Fruit fly (Drosophila melanogaster) whole organism, embryonic: ENCODE results near the gene Cfp1.

Experiments used
- Asciz ChIP-seq: fragments of 200-800 bp; sonication (Bioruptor generic); optimal IDR thresholded peaks from 2 replicates; lab custom pipeline; 2017; ENCODE audit warnings: missing biosample characterization, mild to moderate bottlenecking, missing genetic modification characterization, missing genetic modification reagents
- Awh ChIP-seq: fragments of 200-800 bp; sonication (Bioruptor generic); IDR thresholded peaks from 2 replicates; pipeline ENCODE4, ENCODE4 v1.3.6; 2022; ENCODE audit warnings: missing biosample characterization, missing genetic modification characterization
- CG11085 ChIP-seq: fragments of 200-800 bp; sonication (Bioruptor generic); IDR thresholded peaks from 2 replicates; pipeline ENCODE4 v1.3.6; 2022; ENCODE audit warnings: missing biosample characterization, missing genetic modification characterization
- CG12659 ChIP-seq: fragments of 200-800 bp; sonication (Bioruptor generic); optimal IDR thresholded peaks from 3 replicates; lab custom pipeline; 2017; ENCODE audit warnings: mild to moderate bottlenecking, missing biosample characterization, missing genetic modification reagents, missing genetic modification characterization
- CG12744 ChIP-seq: fragments of 200-800 bp; sonication (Bioruptor generic); optimal IDR thresholded peaks from 2 replicates; lab custom pipeline; 2016; ENCODE audit warnings: missing biosample characterization, missing genetic modification characterization
- CG16813 ChIP-seq: fragments of 200-800 bp; sonication (Bioruptor generic); IDR thresholded peaks from 3 replicates; pipeline ENCODE4 v1.3.6; 2022; ENCODE audit warnings: missing biosample characterization, missing genetic modification characterization; ENCODE audit not compliant: partially characterized antibody
- CG17186 ChIP-seq: fragments of 200-800 bp; sonication (Bioruptor generic); optimal IDR thresholded peaks from 3 replicates; lab custom pipeline; 2017; ENCODE audit warnings: missing biosample characterization, missing genetic modification reagents, missing genetic modification characterization
- CG17802 ChIP-seq: fragments of 200-800 bp; sonication (Bioruptor generic); optimal IDR thresholded peaks from 2 replicates; lab custom pipeline; 2018; ENCODE audit warnings: missing biosample characterization, mild to moderate bottlenecking, missing genetic modification characterization, moderate library complexity
- CG2199 ChIP-seq: fragments of 200-800 bp; sonication (Bioruptor generic); IDR thresholded peaks from 3 replicates; pipeline ENCODE4 v1.3.6; 2022; ENCODE audit warnings: missing biosample characterization, missing genetic modification characterization
- CG30403 ChIP-seq: fragments of 200-800 bp; sonication (Bioruptor generic); optimal IDR thresholded peaks from 3 replicates; lab custom pipeline; 2016; ENCODE audit warnings: missing biosample characterization, missing genetic modification characterization
- CG3407 ChIP-seq: fragments of 200-800 bp; sonication (Bioruptor generic); optimal IDR thresholded peaks from 2 replicates; lab custom pipeline; 2018; ENCODE audit warnings: missing biosample characterization, mild to moderate bottlenecking, missing genetic modification characterization
- CG34422 ChIP-seq: fragments of 200-800 bp; sonication (Bioruptor generic); IDR thresholded peaks from 3 replicates; pipeline ENCODE4 v1.3.6; 2022; ENCODE audit warnings: missing biosample characterization, missing genetic modification characterization
- CG7556 ChIP-seq: fragments of 200-800 bp; sonication (Bioruptor generic); optimal IDR thresholded peaks from 2 replicates; lab custom pipeline; 2017; ENCODE audit warnings: missing biosample characterization, mild to moderate bottlenecking, missing genetic modification characterization
- CG8281 ChIP-seq: fragments of 200-800 bp; sonication (Bioruptor generic); optimal IDR thresholded peaks from 2 replicates; lab custom pipeline; 2018; ENCODE audit warnings: missing biosample characterization, mild to moderate bottlenecking, missing genetic modification characterization, moderate library complexity
- CG8290 ChIP-seq, 3 experiments: fragments of 200-800 bp; sonication (Bioruptor generic); optimal IDR thresholded peaks; 2 replicates each; lab custom pipeline; 2016 to 2019; ENCODE audit warnings: missing biosample characterization in 3 of 3, missing genetic modification characterization in 3 of 3, mild to moderate bottlenecking in 2 of 3, moderate library complexity in 1 of 3
- CG8359 ChIP-seq: fragments of 200-800 bp; sonication (Bioruptor generic); optimal IDR thresholded peaks from 2 replicates; lab custom pipeline; 2017; ENCODE audit warnings: missing biosample characterization, mild to moderate bottlenecking, missing genetic modification characterization, borderline replicate concordance
- CG8478 ChIP-seq: fragments of >200 bp; optimal IDR thresholded peaks from 2 replicates; lab custom pipeline; 2018
- CG8765 ChIP-seq: fragments of 200-800 bp; sonication (Bioruptor generic); IDR thresholded peaks from 2 replicates; pipeline ENCODE4 v1.3.6; 2022; ENCODE audit warnings: missing biosample characterization, missing genetic modification characterization
- CG9727 ChIP-seq: fragments of 200-800 bp; sonication (Bioruptor generic); optimal IDR thresholded peaks from 3 replicates; lab custom pipeline; 2017; ENCODE audit warnings: missing biosample characterization, mild to moderate bottlenecking, missing genetic modification characterization
- CG9817 ChIP-seq: fragments of 200-800 bp; sonication (Bioruptor generic); optimal IDR thresholded peaks from 2 replicates; lab custom pipeline; 2018; ENCODE audit warnings: missing biosample characterization, mild to moderate bottlenecking, missing genetic modification characterization, moderate library complexity
- D19A ChIP-seq: fragments of 200-800 bp; optimal IDR thresholded peaks from 3 replicates; lab custom pipeline; 2019; ENCODE audit warnings: missing biosample characterization, mild to moderate bottlenecking, missing genetic modification characterization, moderate library complexity
- Dbx ChIP-seq: fragments of 200-800 bp; sonication (Bioruptor generic); IDR thresholded peaks from 3 replicates; pipeline ENCODE4 v1.3.6; 2022; ENCODE audit warnings: missing biosample characterization, missing genetic modification characterization
- Dll ChIP-seq: fragments of 200-800 bp; sonication (Bioruptor generic); IDR thresholded peaks from 4 replicates; pipeline ENCODE4 v1.3.6; 2022; ENCODE audit warnings: missing biosample characterization, missing genetic modification characterization; ENCODE audit not compliant: partially characterized antibody
- Fer2 ChIP-seq: fragments of 200-800 bp; sonication (Bioruptor generic); optimal IDR thresholded peaks from 2 replicates; lab custom pipeline; 2018; ENCODE audit warnings: missing biosample characterization, mild to moderate bottlenecking, missing genetic modification characterization, moderate library complexity
- Lhr ChIP-seq: fragments of 200-800 bp; sonication (Bioruptor generic); optimal IDR thresholded peaks from 3 replicates; lab custom pipeline; 2017; ENCODE audit warnings: mild to moderate bottlenecking, missing biosample characterization, missing genetic modification reagents, missing genetic modification characterization
- Lim3 ChIP-seq: fragments of 200-800 bp; sonication (Bioruptor generic); IDR thresholded peaks from 2 replicates; pipeline ENCODE4 v1.3.6; 2022; ENCODE audit warnings: missing biosample characterization, missing genetic modification characterization
- NfI ChIP-seq: fragments of 200-800 bp; sonication (Bioruptor generic); optimal IDR thresholded peaks from 3 replicates; lab custom pipeline; 2018; ENCODE audit warnings: missing biosample characterization, mild to moderate bottlenecking, missing genetic modification characterization, moderate library complexity
- Pdp1 ChIP-seq, 2 experiments: fragments of 200-800 bp; sonication (Bioruptor generic); optimal IDR thresholded peaks; 3 replicates each; lab custom pipeline; 2016; ENCODE audit warnings: missing biosample characterization in 2 of 2, missing genetic modification characterization in 2 of 2, mild to moderate bottlenecking in 1 of 2, moderate library complexity in 1 of 2
- Ptx1 ChIP-seq: fragments of 200-800 bp; sonication (Bioruptor generic); IDR thresholded peaks from 2 replicates; pipeline ENCODE4 v1.3.6; 2022; ENCODE audit warnings: missing biosample characterization, missing genetic modification characterization
- Sry-δ ChIP-seq: fragments of 200-800 bp; sonication (Bioruptor generic); optimal IDR thresholded peaks from 2 replicates; lab custom pipeline; 2016; ENCODE audit warnings: missing biosample characterization, missing genetic modification characterization
- abd-A ChIP-seq: fragments of 200-800 bp; sonication (Bioruptor generic); optimal IDR thresholded peaks from 3 replicates; lab custom pipeline; 2019; ENCODE audit warnings: missing biosample characterization, mild to moderate bottlenecking, missing genetic modification characterization, moderate library complexity
- az2 ChIP-seq: fragments of 200-800 bp; sonication (Bioruptor generic); optimal IDR thresholded peaks from 3 replicates; lab custom pipeline; 2016; ENCODE audit warnings: missing biosample characterization, missing genetic modification characterization
- bcd ChIP-seq: fragments of 200-800 bp; sonication (Bioruptor generic); optimal IDR thresholded peaks from 2 replicates; lab custom pipeline; 2017; ENCODE audit warnings: missing biosample characterization, mild to moderate bottlenecking, missing genetic modification characterization
- chn ChIP-seq: fragments of 200-800 bp; sonication (Bioruptor generic); optimal IDR thresholded peaks from 2 replicates; lab custom pipeline; 2016; ENCODE audit warnings: missing biosample characterization, missing genetic modification characterization
- dmrt99B ChIP-seq: fragments of 200-800 bp; sonication (Bioruptor generic); optimal IDR thresholded peaks from 2 replicates; lab custom pipeline; 2018; ENCODE audit warnings: missing biosample characterization, mild to moderate bottlenecking, missing genetic modification characterization, moderate library complexity
- eyg ChIP-seq: fragments of 200-800 bp; sonication (Bioruptor generic); optimal IDR thresholded peaks from 3 replicates; lab custom pipeline; 2016; ENCODE audit warnings: missing biosample characterization, missing genetic modification characterization
- fd3F ChIP-seq: fragments of 200-800 bp; sonication (Bioruptor generic); optimal IDR thresholded peaks from 2 replicates; lab custom pipeline; 2018; ENCODE audit warnings: missing biosample characterization, mild to moderate bottlenecking, missing genetic modification characterization, moderate library complexity
- gcm2 ChIP-seq: fragments of 200-800 bp; sonication (Bioruptor generic); optimal IDR thresholded peaks from 2 replicates; lab custom pipeline; 2016; ENCODE audit warnings: missing biosample characterization, missing genetic modification characterization
- jumu ChIP-seq: fragments of 200-800 bp; sonication (Bioruptor generic); optimal IDR thresholded peaks from 3 replicates; lab custom pipeline; 2016; ENCODE audit warnings: missing biosample characterization, missing genetic modification characterization
- nau ChIP-seq: fragments of 200-800 bp; sonication (Bioruptor generic); optimal IDR thresholded peaks from 3 replicates; lab custom pipeline; 2017; ENCODE audit warnings: missing biosample characterization, mild to moderate bottlenecking, missing genetic modification characterization, missing genetic modification reagents
- org-1 ChIP-seq: fragments of 200-800 bp; sonication (Bioruptor generic); optimal IDR thresholded peaks from 2 replicates; lab custom pipeline; 2017; ENCODE audit warnings: missing biosample characterization, missing genetic modification characterization
- p53 ChIP-seq: fragments of 200-800 bp; sonication (Bioruptor generic); optimal IDR thresholded peaks from 2 replicates; lab custom pipeline; 2016; ENCODE audit warnings: missing biosample characterization, missing genetic modification characterization
- pb ChIP-seq: fragments of 200-800 bp; sonication (Bioruptor generic); optimal IDR thresholded peaks from 3 replicates; lab custom pipeline; 2016; ENCODE audit warnings: missing biosample characterization, missing genetic modification characterization
- pfk ChIP-seq: fragments of 200-800 bp; sonication (Bioruptor generic); optimal IDR thresholded peaks from 2 replicates; lab custom pipeline; 2018; ENCODE audit warnings: missing biosample characterization, mild to moderate bottlenecking, missing genetic modification characterization, moderate library complexity
- shn ChIP-seq: fragments of 200-800 bp; sonication (Bioruptor generic); optimal IDR thresholded peaks from 3 replicates; lab custom pipeline; 2016; ENCODE audit warnings: missing biosample characterization, missing genetic modification characterization
- sna ChIP-seq: fragments of 200-800 bp; sonication (Bioruptor generic); IDR thresholded peaks from 2 replicates; pipeline ENCODE4 v1.3.6; 2022; ENCODE audit warnings: missing biosample characterization, missing genetic modification characterization; ENCODE audit not compliant: partially characterized antibody
- tll ChIP-seq, 2 experiments: fragments of 200-800 bp in 1 of 2; fragments of >200 bp in 1 of 2; sonication (Bioruptor generic) in 1 of 2; optimal IDR thresholded peaks; 2 replicates each; lab custom pipeline; 2017 to 2019; ENCODE audit warnings: missing biosample characterization in 2 of 2, missing genetic modification characterization in 2 of 2, mild to moderate bottlenecking in 1 of 2, moderate library complexity in 1 of 2
- twi ChIP-seq: fragments of 200-800 bp; optimal IDR thresholded peaks from 2 replicates; lab custom pipeline; 2019; ENCODE audit warnings: missing biosample characterization, mild to moderate bottlenecking, missing genetic modification characterization, moderate library complexity
- tx ChIP-seq: fragments of 200-800 bp; sonication (Bioruptor generic); optimal IDR thresholded peaks from 2 replicates; lab custom pipeline; 2016; ENCODE audit warnings: missing biosample characterization, missing genetic modification characterization

The Cfp1 gene

dm6 chrX:9297661-9298433 lies 25.1 kb upstream of the Cfp1 start:
- TF ChIP-seq tll (GFP tag; optimal IDR thresholded peaks at IDR 0.05; lab: Kevin White, UChicago) (no peak), org-1 (no peak), Ptx1 (no peak), CG12659 (GFP tag; lab: Kevin White, UChicago) (no peak), CG3407 (GFP tag; lab: Kevin White, UChicago) (no peak), CG30403 (GFP tag; lab: Kevin White, UChicago) (peak; percentile 26), D19A (peak; percentile 22), CG7556 (no peak), Fer2 (tag; lab: Kevin White, UChicago) (no peak), abd-A (tag; lab: Kevin White, UChicago) (no peak), shn (GFP tag; lab: Kevin White, UChicago) (peak; percentile 0), NfI (GFP tag; lab: Kevin White, UChicago) (no peak), chn (no peak), CG8290 (GFP tag; optimal IDR thresholded peaks at IDR 0.05; lab: Kevin White, UChicago) (no peak), CG8290 (tag; optimal IDR thresholded peaks at IDR 0.05; lab: Kevin White, UChicago) (no peak), tx (no peak), eyg (no peak), CG9817 (tag; lab: Kevin White, UChicago) (peak; percentile 12), fd3F (GFP tag; lab: Kevin White, UChicago) (no peak), CG8359 (no peak), CG8765 (GFP tag; lab: Robert Waterston, UW) (no peak), CG34422 (no peak), pb (GFP tag; lab: Kevin White, UChicago) (no peak), Sry-δ (no peak), CG12744 (GFP tag; lab: Kevin White, UChicago) (no peak), CG17186 (GFP tag; lab: Kevin White, UChicago) (no peak), Lhr (GFP tag; lab: Kevin White, UChicago) (no peak), Dbx (0 out of 3 replicates have a peak, but pooled peaks have one; percentile 25), CG11085 (GFP tag; lab: Robert Waterston, UW) (no peak), CG9727 (GFP tag; lab: Kevin White, UChicago) (peak; percentile 9), CG16813 (GFP tag; lab: Robert Waterston, UW) (no peak), nau (no peak), Lim3 (GFP tag; lab: Robert Waterston, UW) (no peak), jumu (no peak), twi (no peak), Awh (GFP tag; lab: Robert Waterston, UW) (no peak), dmrt99B (tag; lab: Kevin White, UChicago) (peak; percentile 13), CG8281 (no peak), bcd (GFP tag; lab: Kevin White, UChicago) (peak; percentile 20), Pdp1 (GFP tag; optimal IDR thresholded peaks at IDR 0.05; lab: Kevin White, UChicago) (peak in 1 of 2 experiments; percentile 20), gcm2 (GFP tag; lab: Kevin White, UChicago) (no peak), CG17802 (tag; lab: Kevin White, UChicago) (no peak), CG8478 (no peak), Dll (GFP tag; lab: Robert Waterston, UW) (no peak), Asciz (no peak), sna (GFP tag; lab: Robert Waterston, UW) (no peak), CG2199 (GFP tag; lab: Robert Waterston, UW) (no peak), p53 (GFP tag; lab: Kevin White, UChicago) (no peak), pfk (GFP tag; lab: Kevin White, UChicago) (no peak), az2 (GFP tag; lab: Kevin White, UChicago) (no peak)
